Fruit fly (Drosophila melanogaster): ENCODE results near the gene CG15022.

CG15022 gene

dm6 chr3L:4413800-4414446 lies 46.2 kb downstream of the CG15022 start (continued):
- no peak for TF ChIP-seq scrt (GFP tag; optimal IDR thresholded peaks at IDR 0.05)
- TF ChIP-seq oc (tag; optimal IDR thresholded peaks at IDR 0.05): peak; percentile 27
- TF ChIP-seq B-H2 (GFP tag; optimal IDR thresholded peaks at IDR 0.05): peak; percentile 63
- TF ChIP-seq Fer2 (tag; optimal IDR thresholded peaks at IDR 0.05): no peak
- peak; percentile 82 for TF ChIP-seq rib (GFP tag; IDR thresholded peaks at IDR 0.05)
- TF ChIP-seq nmo (GFP tag; optimal IDR thresholded peaks at IDR 0.05): no peak
- peak; percentile 89 for TF ChIP-seq mirr (GFP tag; optimal IDR thresholded peaks at IDR 0.05)
- no peak for TF ChIP-seq tll (GFP tag; optimal IDR thresholded peaks at IDR 0.05)
- TF ChIP-seq NC2β (GFP tag; optimal IDR thresholded peaks at IDR 0.05): no peak
- TF ChIP-seq sens (GFP tag): peak; percentile 83
- TF ChIP-seq salm (tag; optimal IDR thresholded peaks at IDR 0.05): no peak
- 0 out of 3 replicates have a peak, but pooled peaks have one; percentile 29 for TF ChIP-seq CG2199 (GFP tag; IDR thresholded peaks at IDR 0.05)
- TF ChIP-seq org-1 (GFP tag; optimal IDR thresholded peaks at IDR 0.05): no peak
- peak; percentile 70 for TF ChIP-seq CG5180 (GFP tag; optimal IDR thresholded peaks at IDR 0.05)
- no peak for TF ChIP-seq pita (GFP tag; optimal IDR thresholded peaks at IDR 0.05)
- peak; percentile 35 for TF ChIP-seq sqz (GFP tag; optimal IDR thresholded peaks at IDR 0.05)
- peak; percentile 91 for TF ChIP-seq CG34376 (GFP tag; optimal IDR thresholded peaks at IDR 0.05)
- no peak for TF ChIP-seq yki (optimal IDR thresholded peaks at IDR 0.05)
- no peak for TF ChIP-seq MTF-1 (GFP tag; optimal IDR thresholded peaks at IDR 0.05; ENCODE audit: borderline replicate concordance)
- TF ChIP-seq CG4404 (GFP tag; IDR thresholded peaks at IDR 0.05): no peak
- no peak for TF ChIP-seq danr (GFP tag; IDR thresholded peaks at IDR 0.05)
- no peak for TF ChIP-seq CG8281 (tag; optimal IDR thresholded peaks at IDR 0.05)
- TF ChIP-seq CG34422 (GFP tag; IDR thresholded peaks at IDR 0.05): peak; percentile 48; the same call in 1 of the 3 replicates
- TF ChIP-seq pan (optimal IDR thresholded peaks at IDR 0.05): no peak
- TF ChIP-seq pan (GFP tag; optimal IDR thresholded peaks at IDR 0.05 in 1 of 2, IDR thresholded peaks at IDR 0.05 in 1 of 2): no peak
- peak; percentile 60; the same call in 1 of the 3 replicates for TF ChIP-seq otp (GFP tag; IDR thresholded peaks at IDR 0.05)
- no peak for TF ChIP-seq vnd (GFP tag; IDR thresholded peaks at IDR 0.05; ENCODE audit: partially characterized antibody)
- no peak for TF ChIP-seq CG33557 (GFP tag; optimal IDR thresholded peaks at IDR 0.05)
- no peak for TF ChIP-seq CG17612 (GFP tag; IDR thresholded peaks at IDR 0.05)
- TF ChIP-seq exex (tag; optimal IDR thresholded peaks at IDR 0.05): peak; percentile 41
- no peak for TF ChIP-seq ken (GFP tag; IDR thresholded peaks at IDR 0.05)
- TF ChIP-seq pho (GFP tag; optimal IDR thresholded peaks at IDR 0.05): no peak
- no peak for TF ChIP-seq CG15073 (GFP tag; optimal IDR thresholded peaks at IDR 0.05)
- peak; percentile 14; the same call in 1 of the 2 replicates for TF ChIP-seq sisA (GFP tag; IDR thresholded peaks at IDR 0.05)
- TF ChIP-seq disco-r (GFP tag; optimal IDR thresholded peaks at IDR 0.05): no peak
- TF ChIP-seq NFAT (GFP tag; IDR thresholded peaks at IDR 0.05): peak; percentile 82
- 0 out of 3 replicates have a peak, but pooled peaks have one; percentile 26 for TF ChIP-seq so (GFP tag; IDR thresholded peaks at IDR 0.05)
- TF ChIP-seq CG12942 (GFP tag; optimal IDR thresholded peaks at IDR 0.05): no peak
- TF ChIP-seq CG7372 (GFP tag; IDR thresholded peaks at IDR 0.05): no peak
- no peak for TF ChIP-seq CG7963 (GFP tag; IDR thresholded peaks at IDR 0.05; ENCODE audit: partially characterized antibody)
- TF ChIP-seq lola (GFP tag; optimal IDR thresholded peaks at IDR 0.05): no peak
- no peak for TF ChIP-seq Xrp1 (GFP tag; IDR thresholded peaks at IDR 0.05)
- TF ChIP-seq CG14014 (GFP tag; IDR thresholded peaks at IDR 0.05): peak; percentile 47; the same call in 1 of the 2 replicates
- peak; percentile 47 for TF ChIP-seq Deaf1 (tag; optimal IDR thresholded peaks at IDR 0.05)
- TF ChIP-seq fru (optimal IDR thresholded peaks at IDR 0.05): no peak
- peak; percentile 45 for TF ChIP-seq HmgZ (tag; optimal IDR thresholded peaks at IDR 0.05)
- 0 out of 2 replicates have a peak, but pooled peaks have one; percentile 5 for TF ChIP-seq H2.0 (GFP tag; IDR thresholded peaks at IDR 0.05)
- no peak for TF ChIP-seq her (GFP tag; optimal IDR thresholded peaks at IDR 0.05)
- no peak for TF ChIP-seq Hand (GFP tag; optimal IDR thresholded peaks at IDR 0.05)
- TF ChIP-seq CG5245 (GFP tag; optimal IDR thresholded peaks at IDR 0.05): no peak
- TF ChIP-seq CG3847 (GFP tag; IDR thresholded peaks at IDR 0.05): peak; percentile 36; the same call in 1 of the 2 replicates
